Worm (Caenorhabditis elegans) whole organism, late embryonic: ENCODE measurements around the gene mca-1.

Experiments
- F13H6.1 ChIP-seq: sonication (generic microtip); optimal IDR thresholded peaks from 2 replicates; lab custom pipeline; 2016; ENCODE audit warnings: missing genetic modification characterization, missing compliant biosample characterization
- K02D7.2 ChIP-seq: sonication (generic microtip); optimal IDR thresholded peaks from 2 replicates; lab custom pipeline; 2017; ENCODE audit warnings: mild to moderate bottlenecking, missing genetic modification characterization, missing compliant biosample characterization
- Y22D7AL.16 ChIP-seq: sonication (generic microtip); optimal IDR thresholded peaks from 2 replicates; lab custom pipeline; 2016; ENCODE audit warnings: missing genetic modification characterization, missing compliant biosample characterization
- ama-1 ChIP-seq: fragments of 150-350 bp; optimal IDR thresholded peaks from 2 replicates; lab custom pipeline; 2014
- ceh-14 ChIP-seq: sonication (generic microtip); optimal IDR thresholded peaks from 2 replicates; lab custom pipeline; 2016; ENCODE audit warnings: missing genotype, missing genetic modification characterization, missing compliant biosample characterization
- ceh-18 ChIP-seq: sonication (generic microtip); optimal IDR thresholded peaks from 2 replicates; lab custom pipeline; 2016; ENCODE audit warnings: missing genetic modification characterization, missing compliant biosample characterization
- ceh-19 ChIP-seq: fragments of 200-800 bp; sonication (Bioruptor generic); optimal IDR thresholded peaks from 2 replicates; lab custom pipeline; 2018; ENCODE audit warnings: mild to moderate bottlenecking, missing genetic modification characterization, missing compliant biosample characterization
- ceh-22 ChIP-seq: sonication (generic microtip); optimal IDR thresholded peaks from 2 replicates; lab custom pipeline; 2017; ENCODE audit warnings: missing biosample characterization, missing genetic modification characterization
- ceh-24 ChIP-seq: sonication (generic microtip); optimal IDR thresholded peaks from 2 replicates; lab custom pipeline; 2016; ENCODE audit warnings: mild to moderate bottlenecking, missing genetic modification characterization, missing compliant biosample characterization
- ceh-30 ChIP-seq: fragments of 150-350 bp; optimal IDR thresholded peaks from 2 replicates; lab custom pipeline; 2014; ENCODE audit warnings: missing biosample characterization, missing genetic modification characterization
- ceh-31 ChIP-seq: sonication (generic microtip); optimal IDR thresholded peaks from 2 replicates; lab custom pipeline; 2016; ENCODE audit warnings: missing genetic modification characterization, missing compliant biosample characterization
- ceh-34 ChIP-seq: sonication (generic microtip); optimal IDR thresholded peaks from 2 replicates; lab custom pipeline; 2016; ENCODE audit warnings: mild to moderate bottlenecking, missing genetic modification characterization, missing compliant biosample characterization
- ceh-48 ChIP-seq: sonication (generic microtip); optimal IDR thresholded peaks from 2 replicates; lab custom pipeline; 2016; ENCODE audit warnings: missing genetic modification characterization, inconsistent platforms, missing compliant biosample characterization
- ceh-6 ChIP-seq: fragments of 200-800 bp; sonication (Bioruptor generic); optimal IDR thresholded peaks from 2 replicates; lab custom pipeline; 2018; ENCODE audit warnings: mild to moderate bottlenecking, missing genetic modification characterization, missing compliant biosample characterization
- che-1 ChIP-seq: sonication (generic microtip); optimal IDR thresholded peaks from 2 replicates; lab custom pipeline; 2016; ENCODE audit warnings: mild to moderate bottlenecking, missing genetic modification characterization, missing compliant biosample characterization
- dmd-4 ChIP-seq: sonication (generic microtip); optimal IDR thresholded peaks from 2 replicates; lab custom pipeline; 2016; ENCODE audit warnings: borderline replicate concordance, missing genetic modification characterization, missing compliant biosample characterization
- dve-1 ChIP-seq: sonication (generic microtip); optimal IDR thresholded peaks from 2 replicates; lab custom pipeline; 2017; ENCODE audit warnings: antibody characterized with exemption, mild to moderate bottlenecking, missing genetic modification characterization, missing compliant biosample characterization
- elt-2 ChIP-seq: sonication (generic microtip); optimal IDR thresholded peaks from 2 replicates; lab custom pipeline; 2016; ENCODE audit warnings: missing genetic modification reagents, missing genetic modification characterization, missing compliant biosample characterization
- elt-4 ChIP-seq: sonication (generic microtip); optimal IDR thresholded peaks from 2 replicates; lab custom pipeline; 2016; ENCODE audit warnings: missing genetic modification characterization, missing compliant biosample characterization
- fax-1 ChIP-seq: sonication (generic microtip); optimal IDR thresholded peaks from 2 replicates; lab custom pipeline; 2016; ENCODE audit warnings: missing genotype, missing genetic modification characterization, missing compliant biosample characterization
- fkh-10 ChIP-seq: fragments of 150-350 bp; optimal IDR thresholded peaks from 2 replicates; lab custom pipeline; 2014; ENCODE audit warnings: missing biosample characterization, missing genetic modification reagents, missing genetic modification characterization
- fkh-6 ChIP-seq: sonication (generic microtip); optimal IDR thresholded peaks from 2 replicates; lab custom pipeline; 2016; ENCODE audit warnings: missing genetic modification characterization, missing compliant biosample characterization
- gmeb-2 ChIP-seq: sonication (generic microtip); optimal IDR thresholded peaks from 2 replicates; lab custom pipeline; 2016; ENCODE audit warnings: missing genetic modification characterization, inconsistent platforms, missing compliant biosample characterization
- hlh-15 ChIP-seq: sonication (generic microtip); optimal IDR thresholded peaks from 2 replicates; lab custom pipeline; 2016; ENCODE audit warnings: missing genetic modification characterization, missing compliant biosample characterization
- hlh-30 ChIP-seq: sonication (generic microtip); optimal IDR thresholded peaks from 2 replicates; lab custom pipeline; 2017; ENCODE audit warnings: antibody characterized with exemption, missing genetic modification characterization, missing compliant biosample characterization; ENCODE audit not compliant: insufficient read depth
- hlh-8 ChIP-seq: sonication (generic microtip); optimal IDR thresholded peaks from 2 replicates; lab custom pipeline; 2016; ENCODE audit warnings: missing genotype, missing genetic modification characterization, missing compliant biosample characterization
- mec-3 ChIP-seq: sonication (generic microtip); optimal IDR thresholded peaks from 2 replicates; lab custom pipeline; 2016; ENCODE audit warnings: borderline replicate concordance, missing genetic modification characterization, missing compliant biosample characterization
- nfya-1 ChIP-seq: sonication (generic microtip); optimal IDR thresholded peaks from 2 replicates; lab custom pipeline; 2017; ENCODE audit warnings: missing genetic modification characterization, mild to moderate bottlenecking, missing compliant biosample characterization, antibody characterized with exemption, moderate library complexity
- nhr-11 ChIP-seq: fragments of 150-350 bp; optimal IDR thresholded peaks from 2 replicates; lab custom pipeline; 2014; ENCODE audit warnings: missing biosample characterization, missing genetic modification characterization
- nhr-232 ChIP-seq: sonication (generic microtip); optimal IDR thresholded peaks from 2 replicates; lab custom pipeline; 2016; ENCODE audit warnings: missing genetic modification characterization, missing compliant biosample characterization
- npax-4 ChIP-seq: sonication (generic microtip); optimal IDR thresholded peaks from 2 replicates; lab custom pipeline; 2016; ENCODE audit warnings: missing genetic modification characterization, missing compliant biosample characterization
- pag-3 ChIP-seq: sonication (generic microtip); optimal IDR thresholded peaks from 2 replicates; lab custom pipeline; 2016; ENCODE audit warnings: missing compliant biosample characterization, missing genetic modification characterization, borderline replicate concordance
- pha-2 ChIP-seq: sonication (generic microtip); optimal IDR thresholded peaks from 2 replicates; lab custom pipeline; 2017; ENCODE audit warnings: mild to moderate bottlenecking, missing genetic modification characterization, missing compliant biosample characterization
- pqm-1 ChIP-seq: sonication (generic microtip); optimal IDR thresholded peaks from 2 replicates; lab custom pipeline; 2016; ENCODE audit warnings: missing genetic modification characterization, missing compliant biosample characterization
- pros-1 ChIP-seq: fragments of 150-350 bp; optimal IDR thresholded peaks from 2 replicates; lab custom pipeline; 2014; ENCODE audit warnings: missing biosample characterization, missing genetic modification reagents, missing genetic modification characterization
- rnt-1 ChIP-seq: sonication (generic microtip); optimal IDR thresholded peaks from 2 replicates; lab custom pipeline; 2016; ENCODE audit warnings: missing genetic modification characterization, missing compliant biosample characterization
- sdc-2 ChIP-seq: sonication (generic microtip); optimal IDR thresholded peaks from 2 replicates; lab custom pipeline; 2016; ENCODE audit warnings: missing genotype, missing genetic modification characterization, missing compliant biosample characterization
- syd-9 ChIP-seq: sonication (generic microtip); optimal IDR thresholded peaks from 2 replicates; lab custom pipeline; 2016; ENCODE audit warnings: mild to moderate bottlenecking, missing genetic modification characterization, moderate library complexity, missing compliant biosample characterization
- tbx-2 ChIP-seq: sonication (generic microtip); optimal IDR thresholded peaks from 2 replicates; lab custom pipeline; 2016; ENCODE audit warnings: missing genetic modification characterization, missing compliant biosample characterization
- tbx-7 ChIP-seq: sonication (generic microtip); optimal IDR thresholded peaks from 2 replicates; lab custom pipeline; 2016; ENCODE audit warnings: missing genotype, missing genetic modification characterization, missing compliant biosample characterization
- ttx-3 ChIP-seq: sonication (generic microtip); optimal IDR thresholded peaks from 2 replicates; lab custom pipeline; 2016; ENCODE audit warnings: missing genetic modification reagents, missing genetic modification characterization, missing compliant biosample characterization
- unc-3 ChIP-seq, 2 experiments: fragments of 200-800 bp in 1 of 2; sonication (Bioruptor generic) in 1 of 2; sonication (generic microtip) in 1 of 2; conservative IDR thresholded peaks in 1 of 2; optimal IDR thresholded peaks in 1 of 2; 2 replicates each; pipeline versions ENCODE4 v1.3.6 to Lab custom; 2016 to 2022; ENCODE audit warnings: missing compliant biosample characterization in 2 of 2, missing genetic modification characterization in 2 of 2, missing genetic modification reagents in 1 of 2
- unc-86 ChIP-seq: sonication (generic microtip); optimal IDR thresholded peaks from 2 replicates; lab custom pipeline; 2016; ENCODE audit warnings: missing genetic modification characterization, missing compliant biosample characterization
- zip-5 ChIP-seq: sonication (generic microtip); optimal IDR thresholded peaks from 2 replicates; lab custom pipeline; 2016; ENCODE audit warnings: missing genetic modification characterization, missing compliant biosample characterization
- ztf-16 ChIP-seq: sonication (generic microtip); optimal IDR thresholded peaks from 2 replicates; lab custom pipeline; 2017; ENCODE audit warnings: missing genetic modification characterization, missing compliant biosample characterization

mca-1 gene

ce11 chrIV:9671001-9671652 is 36.4 kb upstream of the mca-1 start:
- TF ChIP-seq pqm-1 (peak; percentile 10), dmd-4 (tag; lab: Kevin White, UChicago) (no peak), elt-2 (tag; lab: Kevin White, UChicago) (no peak), F13H6.1 (tag; lab: Kevin White, UChicago) (peak; percentile 30), ceh-34 (tag; lab: Kevin White, UChicago) (peak; percentile 18), ceh-18 (tag; lab: Kevin White, UChicago) (peak; percentile 14), hlh-30 (peak; percentile 48)

ce11 chrIV:9669969-9670368 is 35.2 kb upstream of the mca-1 start:
- TF ChIP-seq hlh-30 (peak; percentile 72), ceh-6 (GFP tag; lab: Kevin White, UChicago) (no peak)
- TF ChIP-seq, all 69 proteins: peak for 1

ce11 chrIV:9668103-9668672 is 33.4 kb upstream of the mca-1 start:
- TF ChIP-seq hlh-30 (peak; percentile 7), tbx-2 (no peak)
- TF ChIP-seq, all 69 proteins: peak for 1

- TF ChIP-seq pag-3 (tag; lab: Kevin White, UChicago) (no peak), unc-86 (tag; lab: Kevin White, UChicago) (no peak), ztf-16 (tag; lab: Kevin White, UChicago) (no peak), hlh-8 (tag; lab: Kevin White, UChicago) (no peak), sdc-2 (tag; lab: Kevin White, UChicago) (no peak), F13H6.1 (tag; lab: Kevin White, UChicago) (no peak), fax-1 (tag; lab: Kevin White, UChicago) (no peak), ceh-19 (GFP tag; lab: Kevin White, UChicago) (no peak), ceh-48 (tag; lab: Kevin White, UChicago) (no peak), hlh-30 (no peak), ttx-3 (no peak), pha-2 (tag; lab: Kevin White, UChicago) (no peak), mec-3 (tag; lab: Kevin White, UChicago) (no peak), rnt-1 (tag; lab: Kevin White, UChicago) (no peak), tbx-2 (peak; percentile 45), ceh-22 (no peak), nhr-11 (tag; lab: Kevin White, UChicago) (no peak), nhr-232 (tag; lab: Kevin White, UChicago) (no peak), hlh-15 (no peak), Y22D7AL.16 (tag; lab: Kevin White, UChicago) (no peak), ceh-31 (tag; lab: Kevin White, UChicago) (no peak), ama-1 (lab: Kevin White, UChicago) (no peak), npax-4 (tag; lab: Kevin White, UChicago) (no peak), syd-9 (tag; lab: Kevin White, UChicago) (no peak), zip-5 (tag; lab: Kevin White, UChicago) (no peak), fkh-6 (tag; lab: Kevin White, UChicago) (no peak), pros-1 (tag; lab: Kevin White, UChicago) (no peak), fkh-10 (no peak), tbx-7 (no peak), elt-2 (tag; lab: Kevin White, UChicago) (peak; percentile 19), ceh-6 (GFP tag; lab: Kevin White, UChicago) (no peak), dve-1 (tag; lab: Kevin White, UChicago) (no peak), K02D7.2 (tag; lab: Kevin White, UChicago) (no peak), ceh-24 (tag; lab: Kevin White, UChicago) (no peak), elt-4 (no peak), unc-3 (GFP tag; conservative IDR thresholded peaks at IDR 0.05; lab: Robert Waterston, UW) (no peak), unc-3 (tag; optimal IDR thresholded peaks at IDR 0.05; lab: Kevin White, UChicago) (no peak), che-1 (no peak), ceh-30 (tag; lab: Kevin White, UChicago) (peak; percentile 8), nfya-1 (tag; lab: Kevin White, UChicago) (peak; percentile 25), ceh-34 (tag; lab: Kevin White, UChicago) (peak; percentile 38), ceh-18 (tag; lab: Kevin White, UChicago) (no peak), gmeb-2 (tag; lab: Kevin White, UChicago) (no peak), ceh-14 (tag; lab: Kevin White, UChicago) (no peak)
These were observed 32.3 kb upstream of the mca-1 start for ce11 chrIV:9667084-9667483.
